Worm (Caenorhabditis elegans) whole organism, L1 larva: Measurements from ENCODE around the gene acl-13.
A peak's percentile ranks its signal among the peaks of the same experiment; 100 is the strongest.

Experiments used
- C04F5.9 ChIP-seq: sonication (generic microtip); optimal IDR thresholded peaks from 2 replicates; lab custom pipeline; 2016; ENCODE audit warnings: missing genetic modification characterization, missing compliant biosample characterization
- F16B12.6 ChIP-seq: fragments of 150-350 bp; optimal IDR thresholded peaks from 2 replicates; lab custom pipeline; 2014; ENCODE audit warnings: missing biosample characterization, missing genetic modification characterization
- aha-1 ChIP-seq: fragments of 150-350 bp; optimal IDR thresholded peaks from 2 replicates; lab custom pipeline; 2014; ENCODE audit warnings: missing biosample characterization, missing genetic modification characterization
- alr-1 ChIP-seq: fragments of 200-800 bp; sonication (Bioruptor generic); optimal IDR thresholded peaks from 2 replicates; lab custom pipeline; 2018; ENCODE audit warnings: borderline replicate concordance, mild to moderate bottlenecking, missing genetic modification characterization, missing compliant biosample characterization
- ama-1 ChIP-seq: fragments of 150-350 bp; optimal IDR thresholded peaks from 2 replicates; lab custom pipeline; 2014
- ceh-82 ChIP-seq, 3 experiments: fragments of 150-350 bp in 1 of 3; sonication (generic microtip) in 2 of 3; optimal IDR thresholded peaks; 2 replicates each; lab custom pipeline; 2014 to 2017; ENCODE audit warnings: missing biosample characterization in 3 of 3, missing genetic modification characterization in 3 of 3
- ceh-90 ChIP-seq: sonication (generic microtip); optimal IDR thresholded peaks from 2 replicates; lab custom pipeline; 2016; ENCODE audit warnings: missing genetic modification characterization, missing compliant biosample characterization
- ces-1 ChIP-seq: fragments of 150-350 bp; optimal IDR thresholded peaks from 2 replicates; lab custom pipeline; 2014; ENCODE audit warnings: missing biosample characterization, missing genetic modification reagents, missing genetic modification characterization
- dpl-1 ChIP-seq, 3 experiments: fragments of 150-350 bp in 2 of 3; sonication (generic microtip) in 1 of 3; optimal IDR thresholded peaks; 2 replicates each; lab custom pipeline; 2014 to 2017; ENCODE audit warnings: missing biosample characterization in 3 of 3, missing genetic modification characterization in 3 of 3, missing genetic modification reagents in 3 of 3
- efl-1 ChIP-seq, 4 experiments: fragments of 150-350 bp; optimal IDR thresholded peaks in 3 of 4; peaks in 1 of 4; 1 replicate in 1 of 4; 2 replicates in 3 of 4; lab custom pipeline; 2014; ENCODE audit warnings: missing biosample characterization in 2 of 4, missing genetic modification characterization in 2 of 4, missing genetic modification reagents in 2 of 4
- efl-3 ChIP-seq: fragments of 200-800 bp; sonication (Bioruptor generic); optimal IDR thresholded peaks from 2 replicates; lab custom pipeline; 2018; ENCODE audit warnings: mild to moderate bottlenecking, missing genetic modification characterization, missing compliant biosample characterization
- egl-13 ChIP-seq: sonication (generic microtip); optimal IDR thresholded peaks from 2 replicates; lab custom pipeline; 2016; ENCODE audit warnings: missing genotype, missing genetic modification reagents, missing genetic modification characterization, missing compliant biosample characterization
- elt-2 ChIP-seq: sonication (generic microtip); optimal IDR thresholded peaks from 2 replicates; lab custom pipeline; 2016; ENCODE audit warnings: missing genetic modification characterization, mild to moderate bottlenecking, inconsistent platforms, missing compliant biosample characterization, missing genetic modification reagents
- ets-5 ChIP-seq: fragments of 200-800 bp; sonication (Bioruptor generic); IDR thresholded peaks from 2 replicates; pipeline ENCODE4 v1.3.6; 2022; ENCODE audit warnings: missing genetic modification characterization, missing compliant biosample characterization
- grh-1 ChIP-seq: fragments of 200-800 bp; sonication (Bioruptor generic); IDR thresholded peaks from 2 replicates; pipeline ENCODE4 v1.3.6; 2022; ENCODE audit warnings: missing genetic modification reagents, missing genetic modification characterization, missing compliant biosample characterization
- isw-1 ChIP-seq: fragments of 200-800 bp; sonication (Bioruptor generic); IDR thresholded peaks from 2 replicates; pipeline ENCODE4 v1.3.6; 2022; ENCODE audit warnings: missing genetic modification characterization, missing compliant biosample characterization
- jun-1 ChIP-seq: fragments of 150-350 bp; optimal IDR thresholded peaks from 2 replicates; lab custom pipeline; 2014; ENCODE audit warnings: missing biosample characterization, missing genetic modification reagents, missing genetic modification characterization
- lin-13 ChIP-seq: fragments of 150-350 bp; optimal IDR thresholded peaks from 2 replicates; lab custom pipeline; 2014; ENCODE audit warnings: missing biosample characterization, missing genetic modification reagents, missing genetic modification characterization
- lin-35 ChIP-seq, 2 experiments: fragments of 150-350 bp; optimal IDR thresholded peaks; 2 replicates each; lab custom pipeline; 2014; ENCODE audit warnings: missing biosample characterization in 2 of 2, missing genetic modification characterization in 2 of 2, missing genetic modification reagents in 2 of 2
- lin-39 ChIP-seq: fragments of 150-350 bp; optimal IDR thresholded peaks from 2 replicates; lab custom pipeline; 2014; ENCODE audit warnings: missing biosample characterization, missing genetic modification reagents, missing genetic modification characterization
- mab-9 ChIP-seq: fragments of 200-800 bp; sonication (Bioruptor generic); IDR thresholded peaks from 2 replicates; pipeline ENCODE4 v1.3.6; 2022; ENCODE audit warnings: missing genetic modification reagents, missing genetic modification characterization, missing compliant biosample characterization
- mdl-1 ChIP-seq, 2 experiments: fragments of 150-350 bp; optimal IDR thresholded peaks; 2 replicates each; lab custom pipeline; 2014 to 2017; ENCODE audit warnings: missing biosample characterization in 2 of 2, missing genetic modification characterization in 2 of 2, inconsistent platforms in 1 of 2
- mef-2 ChIP-seq: fragments of 150-350 bp; optimal IDR thresholded peaks from 2 replicates; lab custom pipeline; 2014; ENCODE audit warnings: missing biosample characterization, missing genetic modification characterization
- mep-1 ChIP-seq: fragments of 150-350 bp; optimal IDR thresholded peaks from 2 replicates; lab custom pipeline; 2014; ENCODE audit warnings: missing biosample characterization, missing genetic modification characterization
- nhr-11 ChIP-seq: fragments of 150-350 bp; optimal IDR thresholded peaks from 2 replicates; lab custom pipeline; 2014; ENCODE audit warnings: missing biosample characterization, missing genetic modification characterization
- nhr-19 ChIP-seq: fragments of 200-800 bp; sonication (Bioruptor generic); conservative IDR thresholded peaks from 2 replicates; pipeline ENCODE4 v1.3.6; 2022; ENCODE audit warnings: missing genetic modification characterization, missing compliant biosample characterization
- nhr-237 ChIP-seq: fragments of 150-350 bp; optimal IDR thresholded peaks from 2 replicates; lab custom pipeline; 2014; ENCODE audit warnings: missing biosample characterization, missing genetic modification characterization
- nhr-47 ChIP-seq: sonication (generic microtip); optimal IDR thresholded peaks from 2 replicates; lab custom pipeline; 2016; ENCODE audit warnings: mild to moderate bottlenecking, missing genetic modification characterization, moderate library complexity, missing compliant biosample characterization
- nhr-85 ChIP-seq: sonication (generic microtip); peaks from one replicate; lab custom pipeline; 2016; ENCODE audit warnings: missing genetic modification characterization, inconsistent platforms, missing compliant biosample characterization
- nhr-90 ChIP-seq: sonication (generic microtip); optimal IDR thresholded peaks from 2 replicates; lab custom pipeline; 2016; ENCODE audit warnings: mild to moderate bottlenecking, missing genetic modification characterization, missing compliant biosample characterization; ENCODE audit not compliant: poor library complexity
- pag-3 ChIP-seq: sonication (generic microtip); optimal IDR thresholded peaks from 2 replicates; lab custom pipeline; 2017; ENCODE audit warnings: missing genetic modification characterization, mild to moderate bottlenecking, missing compliant biosample characterization, antibody characterized with exemption, borderline replicate concordance; ENCODE audit not compliant: insufficient read depth
- pqm-1 ChIP-seq: sonication (generic microtip); optimal IDR thresholded peaks from 3 replicates; lab custom pipeline; 2017; ENCODE audit warnings: missing biosample characterization, missing genetic modification characterization
- rnt-1 ChIP-seq: sonication (generic microtip); optimal IDR thresholded peaks from 2 replicates; lab custom pipeline; 2016; ENCODE audit warnings: mild to moderate bottlenecking, missing genetic modification characterization, moderate library complexity, missing compliant biosample characterization
- sox-4 ChIP-seq: sonication (generic microtip); optimal IDR thresholded peaks from 2 replicates; lab custom pipeline; 2016; ENCODE audit warnings: missing genetic modification characterization, missing compliant biosample characterization
- sptf-1 ChIP-seq: fragments of 150-350 bp; optimal IDR thresholded peaks from 2 replicates; lab custom pipeline; 2014; ENCODE audit warnings: missing biosample characterization, missing genetic modification characterization
- swsn-7 ChIP-seq: sonication (generic microtip); optimal IDR thresholded peaks from 2 replicates; lab custom pipeline; 2016; ENCODE audit warnings: missing genetic modification characterization, missing compliant biosample characterization
- tbx-2 ChIP-seq: sonication (generic microtip); optimal IDR thresholded peaks from 2 replicates; lab custom pipeline; 2016; ENCODE audit warnings: missing genetic modification characterization, missing compliant biosample characterization
- unc-62 ChIP-seq: fragments of 150-350 bp; optimal IDR thresholded peaks from 2 replicates; lab custom pipeline; 2014; ENCODE audit warnings: missing biosample characterization, missing genetic modification reagents, missing genetic modification characterization
- unc-86 ChIP-seq: sonication (generic microtip); optimal IDR thresholded peaks from 2 replicates; lab custom pipeline; 2016; ENCODE audit warnings: missing genetic modification characterization, missing compliant biosample characterization
- vab-15 ChIP-seq: sonication (generic microtip); optimal IDR thresholded peaks from 2 replicates; lab custom pipeline; 2017; ENCODE audit warnings: missing genotype, mild to moderate bottlenecking, missing genetic modification characterization, missing compliant biosample characterization
- xbp-1 ChIP-seq: sonication (generic microtip); optimal IDR thresholded peaks from 2 replicates; lab custom pipeline; 2016; ENCODE audit warnings: missing genetic modification characterization, missing compliant biosample characterization

The acl-13 gene

ce11 chrIV:12378919-12379318, 31.3 kb upstream of the acl-13 start:
- TF ChIP-seq elt-2 (peak; percentile 54), swsn-7 (no peak), mab-9 (GFP tag; lab: Robert Waterston, UW) (no peak), lin-39 (tag; lab: Kevin White, UChicago) (no peak), efl-3 (GFP tag; lab: Kevin White, UChicago) (no peak), lin-35 (GFP tag; optimal IDR thresholded peaks at IDR 0.05; lab: Kevin White, UChicago) (no peak), sptf-1 (tag; lab: Kevin White, UChicago) (no peak), tbx-2 (tag; lab: Kevin White, UChicago) (no peak), lin-13 (no peak)
- TF ChIP-seq, all 84 proteins: peak for 1

- TF ChIP-seq isw-1 (GFP tag; lab: Robert Waterston, UW) (no peak), aha-1 (tag; lab: Kevin White, UChicago) (no peak), mef-2 (no peak)
Measured at ce11 chrIV:12379784-12380183, 30.5 kb upstream of the acl-13 start, which contains the start of gene thn-1. Gene thn-1, plus strand, starts transcription at chrIV:12380084.

ce11 chrIV:12382864-12383263, 27.4 kb upstream of the acl-13 start, which contains the start of gene thn-2:
Gene thn-2, plus strand, starts transcription at chrIV:12383170.
- TF ChIP-seq ces-1 (GFP tag; lab: Kevin White, UChicago) (no peak), jun-1 (tag; lab: Kevin White, UChicago) (no peak), nhr-47 (tag; lab: Kevin White, UChicago) (no peak), isw-1 (GFP tag; lab: Robert Waterston, UW) (no peak), xbp-1 (tag; lab: Kevin White, UChicago) (no peak), ceh-90 (tag; lab: Kevin White, UChicago) (no peak), C04F5.9 (tag; lab: Kevin White, UChicago) (no peak), ama-1 (lab: Kevin White, UChicago) (no peak), alr-1 (tag; lab: Kevin White, UChicago) (no peak), rnt-1 (tag; lab: Kevin White, UChicago) (no peak), mep-1 (no peak), ets-5 (GFP tag; lab: Robert Waterston, UW) (no peak), pqm-1 (tag; lab: Kevin White, UChicago) (no peak), sox-4 (tag; lab: Kevin White, UChicago) (no peak), efl-1 (optimal IDR thresholded peaks at IDR 0.05; lab: Kevin White, UChicago) (no peak), efl-1 (GFP tag; optimal IDR thresholded peaks at IDR 0.05 in 1 of 2; lab: Kevin White, UChicago) (no peak), efl-3 (GFP tag; lab: Kevin White, UChicago) (no peak), elt-2 (no peak), F16B12.6 (tag; lab: Kevin White, UChicago) (no peak), mdl-1 (tag; optimal IDR thresholded peaks at IDR 0.05; lab: Kevin White, UChicago) (no peak), ceh-82 (tag; optimal IDR thresholded peaks at IDR 0.05; lab: Kevin White, UChicago) (no peak)

- TF ChIP-seq vab-15: no peak
- no peak for TF ChIP-seq efl-1 (optimal IDR thresholded peaks at IDR 0.05; lab: Kevin White, UChicago)
- no peak for TF ChIP-seq efl-1 (GFP tag; optimal IDR thresholded peaks at IDR 0.05 in 1 of 2; lab: Kevin White, UChicago)
- no peak for TF ChIP-seq nhr-237 (tag; lab: Kevin White, UChicago)
- no peak for TF ChIP-seq alr-1 (tag; lab: Kevin White, UChicago)
- no peak for TF ChIP-seq F16B12.6 (tag; lab: Kevin White, UChicago)
- TF ChIP-seq pag-3: no peak
- no peak for TF ChIP-seq grh-1 (GFP tag; lab: Robert Waterston, UW)
- TF ChIP-seq unc-86 (tag; lab: Kevin White, UChicago): no peak
- no peak for TF ChIP-seq unc-62 (GFP tag; lab: Kevin White, UChicago)
- no peak for TF ChIP-seq nhr-47 (tag; lab: Kevin White, UChicago)
- TF ChIP-seq elt-2: no peak
- no peak for TF ChIP-seq egl-13
- no peak for TF ChIP-seq pqm-1 (tag; lab: Kevin White, UChicago)
- TF ChIP-seq ama-1 (lab: Kevin White, UChicago): no peak
- no peak for TF ChIP-seq sox-4 (tag; lab: Kevin White, UChicago)
- TF ChIP-seq nhr-19 (GFP tag; lab: Robert Waterston, UW): no peak
- no peak for TF ChIP-seq nhr-85
- TF ChIP-seq nhr-90 (tag; lab: Kevin White, UChicago): no peak
- no peak for TF ChIP-seq dpl-1 (GFP tag; optimal IDR thresholded peaks at IDR 0.05; lab: Kevin White, UChicago)
- no peak for TF ChIP-seq nhr-11 (tag; lab: Kevin White, UChicago)
Measured at ce11 chrIV:12385061-12385460, 25.2 kb upstream of the acl-13 start, which contains the start of gene F28D1.6. Gene F28D1.6, minus strand, starts transcription at chrIV:12385161.
